Worm (Caenorhabditis elegans) whole organism, L3 larva: ENCODE results near the gene Y46H3D.1.

Source experiments
- ZK546.5 ChIP-seq: sonication (generic microtip); optimal IDR thresholded peaks from 2 replicates; lab custom pipeline; 2017; ENCODE audit warnings: missing biosample characterization, missing genetic modification characterization
- ama-1 ChIP-seq: fragments of 150-350 bp; optimal IDR thresholded peaks from 2 replicates; lab custom pipeline; 2018
- ceh-28 ChIP-seq: fragments of 150-350 bp; optimal IDR thresholded peaks from 2 replicates; lab custom pipeline; 2014; ENCODE audit warnings: missing biosample characterization, missing genetic modification reagents, missing genetic modification characterization
- ceh-82 ChIP-seq: fragments of 150-350 bp; optimal IDR thresholded peaks from 2 replicates; lab custom pipeline; 2014; ENCODE audit warnings: missing biosample characterization, missing genetic modification characterization
- ceh-9 ChIP-seq: sonication (generic microtip); optimal IDR thresholded peaks from 2 replicates; lab custom pipeline; 2018; ENCODE audit warnings: missing biosample characterization, missing genetic modification characterization
- daf-12 ChIP-seq: fragments of 150-350 bp; optimal IDR thresholded peaks from 2 replicates; lab custom pipeline; 2014; ENCODE audit warnings: missing biosample characterization, missing genetic modification reagents, missing genetic modification characterization
- egl-27 ChIP-seq: sonication (generic microtip); optimal IDR thresholded peaks from 4 replicates; lab custom pipeline; 2017; ENCODE audit warnings: missing biosample characterization, missing genetic modification reagents, missing genetic modification characterization
- egl-5 ChIP-seq: fragments of 150-350 bp; optimal IDR thresholded peaks from 2 replicates; lab custom pipeline; 2017; ENCODE audit warnings: missing biosample characterization, missing genetic modification reagents, missing genetic modification characterization, inconsistent platforms
- elt-1 ChIP-seq: fragments of 150-350 bp; optimal IDR thresholded peaks from 2 replicates; lab custom pipeline; 2014; ENCODE audit warnings: missing biosample characterization, missing genetic modification characterization
- elt-2 ChIP-seq: sonication (generic microtip); optimal IDR thresholded peaks from 2 replicates; lab custom pipeline; 2016; ENCODE audit warnings: missing genetic modification reagents, mild to moderate bottlenecking, missing genetic modification characterization, missing compliant biosample characterization
- elt-3 ChIP-seq, 3 experiments: fragments of 150-350 bp in 1 of 3; sonication (generic microtip) in 2 of 3; optimal IDR thresholded peaks; 2 replicates in 2 of 3; 4 replicates in 1 of 3; lab custom pipeline; 2014 to 2017; ENCODE audit warnings: missing biosample characterization in 3 of 3, missing genetic modification characterization in 3 of 3
- eor-1 ChIP-seq, 2 experiments: fragments of 150-350 bp; optimal IDR thresholded peaks; 2 replicates each; lab custom pipeline; 2014 to 2018; ENCODE audit warnings: missing biosample characterization in 2 of 2, missing genetic modification characterization in 2 of 2
- fkh-10 ChIP-seq: sonication (generic microtip); optimal IDR thresholded peaks from 2 replicates; lab custom pipeline; 2017; ENCODE audit warnings: missing biosample characterization, missing genetic modification reagents, missing genetic modification characterization
- fkh-2 ChIP-seq: fragments of 150-350 bp; optimal IDR thresholded peaks from 2 replicates; lab custom pipeline; 2014; ENCODE audit warnings: missing biosample characterization, missing genetic modification reagents, missing genetic modification characterization
- fos-1 ChIP-seq: fragments of 150-350 bp; optimal IDR thresholded peaks from 2 replicates; lab custom pipeline; 2014; ENCODE audit warnings: missing biosample characterization, missing genetic modification characterization
- hmg-11 ChIP-seq: sonication (generic microtip); optimal IDR thresholded peaks from 2 replicates; lab custom pipeline; 2016; ENCODE audit warnings: missing genetic modification characterization, missing compliant biosample characterization
- lin-15B ChIP-seq: fragments of 150-350 bp; optimal IDR thresholded peaks from 2 replicates; lab custom pipeline; 2014; ENCODE audit warnings: missing biosample characterization, missing genetic modification characterization
- mdl-1 ChIP-seq: fragments of 150-350 bp; optimal IDR thresholded peaks from 2 replicates; lab custom pipeline; 2014; ENCODE audit warnings: missing biosample characterization, missing genetic modification characterization
- nfya-1 ChIP-seq: sonication (generic microtip); optimal IDR thresholded peaks from 2 replicates; lab custom pipeline; 2017; ENCODE audit warnings: missing genetic modification characterization, mild to moderate bottlenecking, missing compliant biosample characterization, antibody characterized with exemption, moderate library complexity; ENCODE audit not compliant: insufficient read depth
- nhr-11 ChIP-seq: fragments of 150-350 bp; optimal IDR thresholded peaks from 2 replicates; lab custom pipeline; 2014; ENCODE audit warnings: missing biosample characterization, missing genetic modification characterization
- nhr-12 ChIP-seq: fragments of 150-350 bp; optimal IDR thresholded peaks from 2 replicates; lab custom pipeline; 2014; ENCODE audit warnings: missing biosample characterization, missing genetic modification characterization
- nhr-23 ChIP-seq: fragments of 150-350 bp; optimal IDR thresholded peaks from 2 replicates; lab custom pipeline; 2014; ENCODE audit warnings: missing biosample characterization, missing genetic modification reagents, missing genetic modification characterization
- nhr-237 ChIP-seq: fragments of 150-350 bp; optimal IDR thresholded peaks from 2 replicates; lab custom pipeline; 2014; ENCODE audit warnings: missing biosample characterization, missing genetic modification characterization
- nhr-25 ChIP-seq: sonication (generic microtip); optimal IDR thresholded peaks from 2 replicates; lab custom pipeline; 2017; ENCODE audit warnings: missing biosample characterization, missing genetic modification characterization
- nhr-28 ChIP-seq: fragments of 150-350 bp; optimal IDR thresholded peaks from 2 replicates; lab custom pipeline; 2014; ENCODE audit warnings: missing biosample characterization, missing genetic modification characterization
- nhr-43 ChIP-seq: sonication (generic microtip); optimal IDR thresholded peaks from 2 replicates; lab custom pipeline; 2016; ENCODE audit warnings: mild to moderate bottlenecking, missing genetic modification characterization, missing compliant biosample characterization; ENCODE audit not compliant: poor library complexity, severe bottlenecking
- nhr-67 ChIP-seq: fragments of 150-350 bp; optimal IDR thresholded peaks from 2 replicates; lab custom pipeline; 2014; ENCODE audit warnings: missing biosample characterization, missing genetic modification characterization
- nhr-76 ChIP-seq: fragments of 150-350 bp; sonication (generic microtip); optimal IDR thresholded peaks from 5 replicates; lab custom pipeline; 2014; ENCODE audit warnings: missing biosample characterization, missing genetic modification characterization
- nhr-77 ChIP-seq: fragments of 150-350 bp; optimal IDR thresholded peaks from 2 replicates; lab custom pipeline; 2014; ENCODE audit warnings: missing biosample characterization, missing genetic modification characterization
- pha-4 ChIP-seq: fragments of 150-350 bp; optimal IDR thresholded peaks from 2 replicates; lab custom pipeline; 2014; ENCODE audit warnings: missing biosample characterization, missing genetic modification reagents, missing genetic modification characterization
- sea-2 ChIP-seq: fragments of 150-350 bp; sonication (generic microtip); optimal IDR thresholded peaks from 4 replicates; lab custom pipeline; 2014; ENCODE audit warnings: missing biosample characterization, missing genetic modification reagents, missing genetic modification characterization
- skn-1 ChIP-seq: fragments of 150-350 bp; optimal IDR thresholded peaks from 2 replicates; lab custom pipeline; 2014; ENCODE audit warnings: missing biosample characterization, missing genetic modification characterization
- unc-39 ChIP-seq: sonication (generic microtip); optimal IDR thresholded peaks from 4 replicates; lab custom pipeline; 2017; ENCODE audit warnings: missing biosample characterization, missing genetic modification characterization
- unc-62 ChIP-seq: fragments of 150-350 bp; sonication (generic microtip); optimal IDR thresholded peaks from 4 replicates; lab custom pipeline; 2014; ENCODE audit warnings: missing biosample characterization, missing genetic modification reagents, missing genetic modification characterization
- zag-1 ChIP-seq: fragments of 150-350 bp; optimal IDR thresholded peaks from 2 replicates; lab custom pipeline; 2014; ENCODE audit warnings: missing biosample characterization, missing genetic modification characterization
- ztf-11 ChIP-seq: fragments of 150-350 bp; optimal IDR thresholded peaks from 2 replicates; lab custom pipeline; 2014; ENCODE audit warnings: missing biosample characterization, missing genetic modification characterization

The Y46H3D.1 gene

DNA sequence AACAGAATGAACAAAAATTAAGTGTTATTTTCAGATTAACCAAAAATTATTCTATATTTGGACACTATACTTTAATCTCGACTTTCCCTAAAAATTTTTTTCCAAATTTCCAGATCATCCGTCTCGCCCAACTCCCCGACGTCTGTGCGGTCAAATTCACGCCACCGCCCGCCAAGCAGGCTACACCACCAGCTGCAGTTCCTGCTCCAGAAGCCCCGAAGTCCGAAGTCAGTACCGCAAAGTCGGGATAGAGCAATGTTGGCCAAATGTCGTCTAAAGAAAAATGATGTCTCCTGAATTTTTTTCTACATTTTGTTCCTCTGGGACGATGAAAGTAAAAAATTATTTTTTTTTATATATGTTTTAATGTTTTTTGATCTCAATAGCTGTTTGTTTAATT lies 469 bp downstream of the Y46H3D.1 start:
- TF ChIP-seq unc-39 (tag; lab: Kevin White, UChicago) (no peak), daf-12 (no peak), nhr-76 (no peak), nhr-25 (tag; lab: Kevin White, UChicago) (no peak), elt-3 (tag; optimal IDR thresholded peaks at IDR 0.05; lab: Kevin White, UChicago) (no peak)

- TF ChIP-seq nhr-43 (tag; lab: Kevin White, UChicago): no peak
- no peak for TF ChIP-seq daf-12
- TF ChIP-seq unc-62 (GFP tag; lab: Kevin White, UChicago): no peak
- TF ChIP-seq ztf-11 (tag; lab: Kevin White, UChicago): no peak
- TF ChIP-seq fkh-10: no peak
- TF ChIP-seq nhr-77 (tag; lab: Kevin White, UChicago): no peak
- TF ChIP-seq nhr-237: no peak
- no peak for TF ChIP-seq elt-1
- TF ChIP-seq ceh-82 (tag; lab: Kevin White, UChicago): no peak
- no peak for TF ChIP-seq nhr-11 (tag; lab: Kevin White, UChicago)
- no peak for TF ChIP-seq eor-1 (tag; optimal IDR thresholded peaks at IDR 0.05; lab: Kevin White, UChicago)
- no peak for TF ChIP-seq fos-1 (tag; lab: Kevin White, UChicago)
- TF ChIP-seq egl-27 (tag; lab: Kevin White, UChicago): no peak
- no peak for TF ChIP-seq nfya-1 (tag; lab: Kevin White, UChicago)
- no peak for TF ChIP-seq pha-4
- no peak for TF ChIP-seq lin-15B (tag; lab: Kevin White, UChicago)
Observed at ce11 chrV:1643886-1644285, 1.6 kb downstream of the Y46H3D.1 start, which contains the start of gene alh-2. TSS of gene alh-2 (plus strand) at chrV:1644169.

DNA sequence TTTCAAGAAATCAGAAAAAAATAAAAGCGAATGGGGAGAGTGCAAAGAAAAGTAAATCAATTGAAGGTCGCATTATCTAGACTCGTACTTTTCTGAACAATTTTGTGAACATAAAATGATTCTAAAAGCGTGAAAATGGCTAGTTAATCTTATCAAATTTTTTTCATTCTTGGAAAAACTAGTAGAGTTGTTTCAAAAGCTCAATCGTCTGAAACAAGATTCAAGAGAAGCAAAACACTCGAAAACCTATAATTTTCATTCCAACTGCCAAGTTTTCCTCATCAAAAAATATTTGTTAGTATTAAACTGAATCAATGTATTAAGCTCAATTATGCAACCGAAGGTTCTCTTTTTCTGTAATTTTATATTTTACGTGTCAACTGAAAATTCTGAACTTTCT lies 5.7 kb downstream of the Y46H3D.1 start, which contains the start of gene irld-45:
irld-45 (plus strand) TSS at position 301 of the 400 bp plus-strand sequence.
- TF ChIP-seq nhr-11 (tag; lab: Kevin White, UChicago) (no peak), sea-2 (GFP tag; lab: Kevin White, UChicago) (no peak), elt-1 (no peak), nhr-12 (tag; lab: Kevin White, UChicago) (no peak), ceh-28 (no peak), nhr-67 (tag; lab: Kevin White, UChicago) (no peak), mdl-1 (tag; lab: Kevin White, UChicago) (no peak), nhr-28 (tag; lab: Kevin White, UChicago) (no peak), nhr-77 (tag; lab: Kevin White, UChicago) (no peak), fkh-2 (tag; lab: Kevin White, UChicago) (no peak), ama-1 (no peak), egl-5 (tag; lab: Kevin White, UChicago) (no peak), nfya-1 (tag; lab: Kevin White, UChicago) (no peak), hmg-11 (tag; lab: Kevin White, UChicago) (no peak), elt-2 (no peak), nhr-76 (no peak), zag-1 (no peak), ZK546.5 (tag; lab: Kevin White, UChicago) (no peak)

- TF ChIP-seq zag-1: no peak
- TF ChIP-seq pha-4: no peak
- TF ChIP-seq nhr-67 (tag; lab: Kevin White, UChicago): no peak
- no peak for TF ChIP-seq fos-1 (tag; lab: Kevin White, UChicago)
- TF ChIP-seq fkh-2 (tag; lab: Kevin White, UChicago): no peak
- TF ChIP-seq ceh-9: no peak
- TF ChIP-seq nhr-237: no peak
- no peak for TF ChIP-seq ceh-82 (tag; lab: Kevin White, UChicago)
- no peak for TF ChIP-seq daf-12
- no peak for TF ChIP-seq ceh-28
Observed at ce11 chrV:1651045-1651444, 8.7 kb downstream of the Y46H3D.1 start, which contains the start of gene irld-44. TSS of gene irld-44 (plus strand) at chrV:1651345.

ce11 chrV:1654845-1655244 lies 12.5 kb downstream of the Y46H3D.1 start, which contains the start of gene irld-11:
TSS of gene irld-11 (plus strand) at chrV:1655145.
- TF ChIP-seq nhr-76 (no peak), skn-1 (tag; lab: Kevin White, UChicago) (no peak), nhr-12 (tag; lab: Kevin White, UChicago) (no peak), pha-4 (no peak), nhr-23 (no peak), fkh-2 (tag; lab: Kevin White, UChicago) (no peak), mdl-1 (tag; lab: Kevin White, UChicago) (no peak), nhr-67 (tag; lab: Kevin White, UChicago) (no peak)
